Fruit fly (Drosophila melanogaster) whole organism, prepupa: Measurements from ENCODE around the gene CG11899.

Experiments
- Blimp-1 ChIP-seq: fragments of 200-800 bp; sonication (Bioruptor generic); optimal IDR thresholded peaks from 3 replicates; lab custom pipeline; 2017; ENCODE audit warnings: missing biosample characterization, missing genetic modification characterization, mild to moderate bottlenecking, moderate library complexity, missing genetic modification reagents
- CG10631 ChIP-seq: fragments of 200-800 bp; sonication (Bioruptor generic); optimal IDR thresholded peaks from 2 replicates; lab custom pipeline; 2016; ENCODE audit warnings: missing biosample characterization, missing genetic modification characterization
- CG11294 ChIP-seq: fragments of 200-800 bp; sonication (Bioruptor generic); IDR thresholded peaks from 2 replicates; pipeline ENCODE4 v1.3.6; 2022; ENCODE audit warnings: missing biosample characterization, missing genetic modification characterization
- CG11762 ChIP-seq: fragments of 200-800 bp; sonication (Bioruptor generic); optimal IDR thresholded peaks from 3 replicates; lab custom pipeline; 2016; ENCODE audit warnings: missing biosample characterization, missing genetic modification characterization; ENCODE audit not compliant: insufficient read depth
- CG11902 ChIP-seq: fragments of 200-800 bp; sonication (Bioruptor generic); optimal IDR thresholded peaks from 3 replicates; lab custom pipeline; 2016; ENCODE audit warnings: missing biosample characterization, missing genetic modification characterization
- CG15336 ChIP-seq: fragments of 200-800 bp; sonication (Bioruptor generic); IDR thresholded peaks from 2 replicates; pipeline ENCODE4 v1.3.6; 2022; ENCODE audit warnings: missing biosample characterization, missing genetic modification characterization
- CG1621 ChIP-seq: fragments of 200-800 bp; sonication (Bioruptor generic); optimal IDR thresholded peaks from 3 replicates; lab custom pipeline; 2018; ENCODE audit warnings: missing biosample characterization, mild to moderate bottlenecking, missing genetic modification characterization
- CG16779 ChIP-seq: fragments of 200-800 bp; sonication (Bioruptor generic); optimal IDR thresholded peaks from 3 replicates; lab custom pipeline; 2017; ENCODE audit warnings: missing biosample characterization, mild to moderate bottlenecking, missing genetic modification characterization
- CG31627 ChIP-seq: fragments of 200-800 bp; sonication (Bioruptor generic); optimal IDR thresholded peaks from 3 replicates; lab custom pipeline; 2016; ENCODE audit warnings: missing biosample characterization, missing genetic modification characterization
- CG32006 ChIP-seq: fragments of 200-800 bp; sonication (Bioruptor generic); optimal IDR thresholded peaks from 3 replicates; lab custom pipeline; 2017; ENCODE audit warnings: missing biosample characterization, mild to moderate bottlenecking, missing genetic modification characterization
- CG34406 ChIP-seq: fragments of 200-800 bp; sonication (Bioruptor generic); optimal IDR thresholded peaks from 3 replicates; lab custom pipeline; 2016; ENCODE audit warnings: missing biosample characterization, missing genetic modification characterization
- CG4318 ChIP-seq: fragments of 200-800 bp; sonication (Bioruptor generic); optimal IDR thresholded peaks from 3 replicates; lab custom pipeline; 2017; ENCODE audit warnings: missing biosample characterization, mild to moderate bottlenecking, missing genetic modification characterization
- CG6163 ChIP-seq: fragments of 200-800 bp; sonication (Bioruptor generic); IDR thresholded peaks from 3 replicates; pipeline ENCODE4 v1.3.6; 2022; ENCODE audit warnings: missing biosample characterization, missing genetic modification characterization
- CG6276 ChIP-seq: fragments of 200-800 bp; sonication (Bioruptor generic); optimal IDR thresholded peaks from 2 replicates; lab custom pipeline; 2017; ENCODE audit warnings: missing biosample characterization, mild to moderate bottlenecking, missing genetic modification characterization
- CG6792 ChIP-seq: fragments of 200-800 bp; sonication (Bioruptor generic); optimal IDR thresholded peaks from 3 replicates; lab custom pipeline; 2016; ENCODE audit warnings: missing biosample characterization, missing genetic modification characterization
- CG6808 ChIP-seq: fragments of 200-800 bp; sonication (Bioruptor generic); optimal IDR thresholded peaks from 3 replicates; lab custom pipeline; 2017; ENCODE audit warnings: missing biosample characterization, missing genetic modification characterization, mild to moderate bottlenecking, moderate library complexity, missing genetic modification reagents
- CG6854 ChIP-seq: fragments of 200-800 bp; sonication (Bioruptor generic); optimal IDR thresholded peaks from 2 replicates; lab custom pipeline; 2017; ENCODE audit warnings: missing biosample characterization, mild to moderate bottlenecking, missing genetic modification characterization
- CG7368 ChIP-seq: fragments of 200-800 bp; sonication (Bioruptor generic); optimal IDR thresholded peaks from 3 replicates; lab custom pipeline; 2016; ENCODE audit warnings: missing biosample characterization, missing genetic modification characterization
- CG8119 ChIP-seq: fragments of 200-800 bp; sonication (Bioruptor generic); IDR thresholded peaks from 3 replicates; pipeline ENCODE4 v1.3.6; 2022; ENCODE audit warnings: missing biosample characterization, missing genetic modification characterization
- CG8319 ChIP-seq: fragments of 200-800 bp; sonication (Bioruptor generic); optimal IDR thresholded peaks from 3 replicates; lab custom pipeline; 2016; ENCODE audit warnings: missing biosample characterization, missing genetic modification characterization
- CG8632 ChIP-seq: fragments of 200-800 bp; sonication (Bioruptor generic); optimal IDR thresholded peaks from 3 replicates; lab custom pipeline; 2016; ENCODE audit warnings: missing biosample characterization, missing genetic modification characterization
- CG9139 ChIP-seq: fragments of 200-800 bp; sonication (Bioruptor generic); optimal IDR thresholded peaks from 3 replicates; lab custom pipeline; 2017; ENCODE audit warnings: missing biosample characterization, mild to moderate bottlenecking, missing genetic modification characterization
- Eip75B ChIP-seq: fragments of 200-800 bp; sonication (Bioruptor generic); optimal IDR thresholded peaks from 3 replicates; lab custom pipeline; 2016; ENCODE audit warnings: missing biosample characterization, missing genetic modification characterization
- Eip78C ChIP-seq: fragments of 200-800 bp; sonication (Bioruptor generic); peaks from one replicate; lab custom pipeline; 2016; ENCODE audit warnings: missing biosample characterization, missing genetic modification characterization
- Ets21C ChIP-seq: fragments of 200-800 bp; sonication (Bioruptor generic); optimal IDR thresholded peaks from 3 replicates; lab custom pipeline; 2016; ENCODE audit warnings: missing biosample characterization, missing genetic modification characterization
- Ets96B ChIP-seq: fragments of 200-800 bp; optimal IDR thresholded peaks from 2 replicates; lab custom pipeline; 2019; ENCODE audit warnings: missing biosample characterization, mild to moderate bottlenecking, missing genetic modification characterization, moderate library complexity
- Gug ChIP-seq: fragments of 200-800 bp; sonication (Bioruptor generic); IDR thresholded peaks from 2 replicates; pipeline ENCODE4 v1.3.6; 2022; ENCODE audit warnings: missing biosample characterization, missing genetic modification characterization
- Hr39 ChIP-seq: fragments of 200-800 bp; sonication (Bioruptor generic); optimal IDR thresholded peaks from 2 replicates; lab custom pipeline; 2016; ENCODE audit warnings: missing biosample characterization, missing genetic modification characterization
- Hr4 ChIP-seq: fragments of 200-800 bp; sonication (Bioruptor generic); optimal IDR thresholded peaks from 3 replicates; lab custom pipeline; 2016; ENCODE audit warnings: missing biosample characterization, missing genetic modification characterization
- Lpt ChIP-seq: fragments of 200-800 bp; sonication (Bioruptor generic); optimal IDR thresholded peaks from 3 replicates; lab custom pipeline; 2016; ENCODE audit warnings: missing biosample characterization, missing genetic modification characterization
- Met ChIP-seq: fragments of 200-800 bp; sonication (Bioruptor generic); optimal IDR thresholded peaks from 3 replicates; lab custom pipeline; 2016; ENCODE audit warnings: missing biosample characterization, missing genetic modification characterization
- OdsH ChIP-seq: fragments of 200-800 bp; sonication (Bioruptor generic); optimal IDR thresholded peaks from 3 replicates; lab custom pipeline; 2016; ENCODE audit warnings: missing biosample characterization, missing genetic modification characterization
- Smox ChIP-seq: fragments of 200-800 bp; sonication (Bioruptor generic); optimal IDR thresholded peaks from 3 replicates; lab custom pipeline; 2016; ENCODE audit warnings: missing biosample characterization, missing genetic modification characterization
- Sox102F ChIP-seq: fragments of 200-800 bp; sonication (Bioruptor generic); optimal IDR thresholded peaks from 2 replicates; lab custom pipeline; 2016; ENCODE audit warnings: missing biosample characterization, mild to moderate bottlenecking, missing genetic modification characterization
- Sox14 ChIP-seq: fragments of 200-800 bp; sonication (Bioruptor generic); optimal IDR thresholded peaks from 3 replicates; lab custom pipeline; 2016; ENCODE audit warnings: missing biosample characterization, missing genetic modification characterization
- Sox15 ChIP-seq: fragments of 200-800 bp; sonication (Bioruptor generic); optimal IDR thresholded peaks from 3 replicates; lab custom pipeline; 2016; ENCODE audit warnings: missing biosample characterization, missing genetic modification characterization
- achi ChIP-seq: fragments of 200-800 bp; sonication (Bioruptor generic); optimal IDR thresholded peaks from 3 replicates; lab custom pipeline; 2016; ENCODE audit warnings: missing biosample characterization, missing genetic modification characterization
- acj6 ChIP-seq: fragments of 200-800 bp; sonication (Bioruptor generic); optimal IDR thresholded peaks from 3 replicates; lab custom pipeline; 2016; ENCODE audit warnings: missing biosample characterization, missing genetic modification characterization
- cyc ChIP-seq: fragments of 200-800 bp; sonication (Bioruptor generic); optimal IDR thresholded peaks from 3 replicates; lab custom pipeline; 2016; ENCODE audit warnings: missing biosample characterization, missing genetic modification characterization
- dac ChIP-seq: fragments of 200-800 bp; sonication (Bioruptor generic); optimal IDR thresholded peaks from 2 replicates; lab custom pipeline; 2017; ENCODE audit warnings: missing biosample characterization, mild to moderate bottlenecking, missing genetic modification characterization
- dsx ChIP-seq: fragments of 200-800 bp; optimal IDR thresholded peaks from 3 replicates; lab custom pipeline; 2019; ENCODE audit warnings: missing biosample characterization, mild to moderate bottlenecking, missing genetic modification characterization, moderate library complexity; ENCODE audit not compliant: poor library complexity, severe bottlenecking
- eg ChIP-seq: fragments of 200-800 bp; sonication (Bioruptor generic); IDR thresholded peaks from 3 replicates; pipeline ENCODE4 v1.3.6; 2022; ENCODE audit warnings: missing biosample characterization, missing genetic modification characterization
- esn ChIP-seq: fragments of 200-800 bp; sonication (Bioruptor generic); optimal IDR thresholded peaks from 2 replicates; lab custom pipeline; 2016; ENCODE audit warnings: missing biosample characterization, mild to moderate bottlenecking, missing genetic modification characterization, moderate library complexity
- fd59A ChIP-seq: fragments of 200-800 bp; sonication (Bioruptor generic); optimal IDR thresholded peaks from 2 replicates; lab custom pipeline; 2017; ENCODE audit warnings: missing biosample characterization, mild to moderate bottlenecking, missing genetic modification characterization, missing genetic modification reagents
- fd85E ChIP-seq: fragments of 200-800 bp; sonication (Bioruptor generic); optimal IDR thresholded peaks from 3 replicates; lab custom pipeline; 2016; ENCODE audit warnings: missing biosample characterization, missing genetic modification characterization
- lz ChIP-seq: fragments of 200-800 bp; sonication (Bioruptor generic); optimal IDR thresholded peaks from 3 replicates; lab custom pipeline; 2016; ENCODE audit warnings: missing biosample characterization, missing genetic modification characterization
- pdm3 ChIP-seq: fragments of 200-800 bp; sonication (Bioruptor generic); optimal IDR thresholded peaks from 3 replicates; lab custom pipeline; 2016; ENCODE audit warnings: missing biosample characterization, missing genetic modification characterization
- salr ChIP-seq, 2 experiments: fragments of 200-800 bp; sonication (Bioruptor generic); optimal IDR thresholded peaks; 3 replicates each; lab custom pipeline; 2016 to 2018; ENCODE audit warnings: missing biosample characterization in 2 of 2, missing genetic modification characterization in 2 of 2, mild to moderate bottlenecking in 1 of 2
- ss ChIP-seq, 2 experiments: fragments of 200-800 bp; sonication (Bioruptor generic); optimal IDR thresholded peaks; 2 replicates in 1 of 2; 3 replicates in 1 of 2; lab custom pipeline; 2017 to 2018; ENCODE audit warnings: mild to moderate bottlenecking in 2 of 2, missing biosample characterization in 2 of 2, missing genetic modification characterization in 2 of 2, moderate library complexity in 1 of 2
- svp ChIP-seq: fragments of 200-800 bp; sonication (Bioruptor generic); peaks from one replicate; lab custom pipeline; 2016; ENCODE audit warnings: missing biosample characterization, missing genetic modification characterization
- topi ChIP-seq: fragments of 200-800 bp; sonication (Bioruptor generic); optimal IDR thresholded peaks from 3 replicates; lab custom pipeline; 2016; ENCODE audit warnings: missing biosample characterization, missing genetic modification characterization

Gene CG11899

dm6 chr3R:29207012-29207656, 6.9 kb downstream of the CG11899 start:
- TF ChIP-seq dac (GFP tag; lab: Kevin White, UChicago), result peak; percentile 77
- peak; percentile 91 for TF ChIP-seq CG15336 (GFP tag; lab: Robert Waterston, UW)
- peak; percentile 89 for TF ChIP-seq CG1621 (tag; lab: Kevin White, UChicago)
- peak; percentile 88 for TF ChIP-seq fd59A (GFP tag; lab: Kevin White, UChicago)
- TF ChIP-seq eg (GFP tag; lab: Robert Waterston, UW), result peak; percentile 95
- TF ChIP-seq CG6854 (GFP tag; lab: Kevin White, UChicago), result peak; percentile 83
- peak; percentile 79 for TF ChIP-seq CG9139
- TF ChIP-seq CG10631 (GFP tag; lab: Kevin White, UChicago), result peak; percentile 90
- peak; percentile 83 for TF ChIP-seq Sox102F (GFP tag; lab: Kevin White, UChicago)
- TF ChIP-seq Ets21C (GFP tag; lab: Kevin White, UChicago), result peak; percentile 58
- peak; percentile 90 for TF ChIP-seq CG34406 (GFP tag; lab: Kevin White, UChicago)
- TF ChIP-seq CG11762 (GFP tag; lab: Kevin White, UChicago), result peak; percentile 72
- TF ChIP-seq CG16779 (tag; lab: Kevin White, UChicago), result peak; percentile 81
- TF ChIP-seq Gug (GFP tag; lab: Robert Waterston, UW), result peak; percentile 86
- peak; percentile 91 to 92 for TF ChIP-seq ss (GFP tag; optimal IDR thresholded peaks at IDR 0.05; lab: Kevin White, UChicago)
- peak; percentile 96 for TF ChIP-seq Eip78C (GFP tag; lab: Kevin White, UChicago)
- TF ChIP-seq Ets96B, result peak; percentile 94
- peak; percentile 84 for TF ChIP-seq CG8632 (GFP tag; lab: Kevin White, UChicago)
- TF ChIP-seq Sox15 (GFP tag; lab: Kevin White, UChicago), result peak; percentile 79
- peak; percentile 97 for TF ChIP-seq svp (GFP tag; lab: Kevin White, UChicago)
- TF ChIP-seq CG6792 (GFP tag; lab: Kevin White, UChicago), result peak; percentile 83
- peak; percentile 83 for TF ChIP-seq CG4318 (GFP tag; lab: Kevin White, UChicago)
- peak; percentile 92 for TF ChIP-seq CG32006 (GFP tag; lab: Kevin White, UChicago)
- TF ChIP-seq CG6163 (GFP tag; lab: Robert Waterston, UW), result peak; percentile 96
- peak; percentile 44 for TF ChIP-seq Lpt (GFP tag; lab: Kevin White, UChicago)
- peak; percentile 82 for TF ChIP-seq Hr39
- TF ChIP-seq lz (GFP tag; lab: Kevin White, UChicago), result peak; percentile 79
- peak; percentile 88 for TF ChIP-seq CG11902 (GFP tag; lab: Kevin White, UChicago)
- TF ChIP-seq cyc (GFP tag; lab: Kevin White, UChicago), result peak; percentile 78
- TF ChIP-seq OdsH (GFP tag; lab: Kevin White, UChicago), result peak; percentile 91
- peak; percentile 69 for TF ChIP-seq CG8319 (GFP tag; lab: Kevin White, UChicago)
- TF ChIP-seq CG7368 (GFP tag; lab: Kevin White, UChicago), result peak; percentile 79
- peak; percentile 81 for TF ChIP-seq CG11294
- TF ChIP-seq Hr4 (GFP tag; lab: Kevin White, UChicago), result peak; percentile 87
- peak; percentile 67 for TF ChIP-seq Blimp-1 (GFP tag; lab: Kevin White, UChicago)
- peak; percentile 87 for TF ChIP-seq esn (GFP tag; lab: Kevin White, UChicago)
- TF ChIP-seq dsx (GFP tag; lab: Kevin White, UChicago), result peak; percentile 91
- TF ChIP-seq achi (GFP tag; lab: Kevin White, UChicago), result peak; percentile 87
- TF ChIP-seq CG31627 (GFP tag; lab: Kevin White, UChicago), result peak; percentile 76
- peak; percentile 6 for TF ChIP-seq fd85E (GFP tag; lab: Kevin White, UChicago)
- TF ChIP-seq CG6276, result peak; percentile 85
- peak; percentile 88 for TF ChIP-seq CG8119 (GFP tag; lab: Robert Waterston, UW)
- TF ChIP-seq topi (GFP tag; lab: Kevin White, UChicago), result peak; percentile 84
- peak; percentile 77 for TF ChIP-seq Eip75B (GFP tag; lab: Kevin White, UChicago)
- TF ChIP-seq pdm3 (GFP tag; lab: Kevin White, UChicago), result peak; percentile 85
- TF ChIP-seq acj6 (GFP tag; lab: Kevin White, UChicago), result peak; percentile 89
- TF ChIP-seq salr (GFP tag; optimal IDR thresholded peaks at IDR 0.05; lab: Kevin White, UChicago), result peak; percentile 56 to 88
- peak; percentile 91 for TF ChIP-seq CG6808
- TF ChIP-seq Smox (GFP tag; lab: Kevin White, UChicago), result peak; percentile 81
- peak; percentile 83 for TF ChIP-seq Sox14 (GFP tag; lab: Kevin White, UChicago)
- TF ChIP-seq Met, result peak; percentile 86
